Fruit fly (Drosophila melanogaster) whole organism, adult: ENCODE data around the gene CG6041.

Experiments
- CG11617 ChIP-seq: fragments of 200-800 bp; sonication (Bioruptor generic); optimal IDR thresholded peaks from 2 replicates; lab custom pipeline; 2017; ENCODE audit warnings: mild to moderate bottlenecking, missing biosample characterization, missing genetic modification reagents, missing genetic modification characterization
- CG12768 ChIP-seq: fragments of 200-800 bp; sonication (Bioruptor generic); optimal IDR thresholded peaks from 2 replicates; lab custom pipeline; 2017; ENCODE audit warnings: missing biosample characterization, missing genetic modification characterization, mild to moderate bottlenecking, moderate library complexity, missing genetic modification reagents
- CG14711 ChIP-seq: fragments of 200-800 bp; sonication (Bioruptor generic); optimal IDR thresholded peaks from 2 replicates; lab custom pipeline; 2018; ENCODE audit warnings: missing biosample characterization, mild to moderate bottlenecking, missing genetic modification characterization, moderate library complexity
- CG1620 ChIP-seq: fragments of 200-800 bp; sonication (Bioruptor generic); optimal IDR thresholded peaks from 2 replicates; lab custom pipeline; 2016; ENCODE audit warnings: missing biosample characterization, missing genetic modification characterization
- CG33017 ChIP-seq: fragments of 200-800 bp; sonication (Bioruptor generic); optimal IDR thresholded peaks from 2 replicates; lab custom pipeline; 2018; ENCODE audit warnings: missing biosample characterization, mild to moderate bottlenecking, missing genetic modification characterization, moderate library complexity
- CG5204 ChIP-seq: fragments of 200-800 bp; sonication (Bioruptor generic); optimal IDR thresholded peaks from 2 replicates; lab custom pipeline; 2016; ENCODE audit warnings: missing biosample characterization, missing genetic modification characterization
- CG7045 ChIP-seq: fragments of 200-800 bp; sonication (Bioruptor generic); optimal IDR thresholded peaks from 2 replicates; lab custom pipeline; 2017; ENCODE audit warnings: missing biosample characterization, mild to moderate bottlenecking, missing genetic modification characterization
- CG7101 ChIP-seq: fragments of 200-800 bp; sonication (Bioruptor generic); optimal IDR thresholded peaks from 2 replicates; lab custom pipeline; 2018; ENCODE audit warnings: missing biosample characterization, mild to moderate bottlenecking, missing genetic modification characterization, moderate library complexity
- Clk ChIP-seq: fragments of 200-800 bp; sonication (Bioruptor generic); optimal IDR thresholded peaks from 2 replicates; lab custom pipeline; 2017; ENCODE audit warnings: missing biosample characterization, missing genetic modification characterization
- Crg-1 ChIP-seq: fragments of 200-800 bp; sonication (Bioruptor generic); optimal IDR thresholded peaks from 2 replicates; lab custom pipeline; 2016; ENCODE audit warnings: missing biosample characterization, missing genetic modification characterization
- Hr96 ChIP-seq: fragments of 200-800 bp; sonication (Bioruptor generic); optimal IDR thresholded peaks from 2 replicates; lab custom pipeline; 2016; ENCODE audit warnings: missing biosample characterization, missing genetic modification characterization
- Mnt ChIP-seq: fragments of 200-800 bp; sonication (Bioruptor generic); optimal IDR thresholded peaks from 2 replicates; lab custom pipeline; 2016; ENCODE audit warnings: missing biosample characterization, mild to moderate bottlenecking, missing genetic modification characterization
- bab1 ChIP-seq: fragments of 200-800 bp; sonication (Bioruptor generic); optimal IDR thresholded peaks from 3 replicates; lab custom pipeline; 2019; ENCODE audit warnings: missing biosample characterization, mild to moderate bottlenecking, missing genetic modification characterization, moderate library complexity
- cic ChIP-seq: fragments of 200-800 bp; sonication (Bioruptor generic); optimal IDR thresholded peaks from 2 replicates; lab custom pipeline; 2017; ENCODE audit warnings: missing biosample characterization, mild to moderate bottlenecking, missing genetic modification characterization, moderate library complexity
- cnc ChIP-seq, 2 experiments: fragments of >200 bp; optimal IDR thresholded peaks; 2 replicates each; lab custom pipeline; 2017
- kay ChIP-seq: fragments of 200-800 bp; sonication (Bioruptor generic); peaks from one replicate; lab custom pipeline; 2016; ENCODE audit warnings: missing biosample characterization, missing genetic modification characterization, borderline replicate concordance
- ovo ChIP-seq: fragments of 200-800 bp; sonication (Bioruptor generic); optimal IDR thresholded peaks from 2 replicates; lab custom pipeline; 2016; ENCODE audit warnings: missing biosample characterization, missing genetic modification characterization
- pad ChIP-seq: fragments of 200-800 bp; sonication (Bioruptor generic); optimal IDR thresholded peaks from 3 replicates; lab custom pipeline; 2017; ENCODE audit warnings: missing biosample characterization, missing genetic modification characterization, mild to moderate bottlenecking, moderate library complexity, missing genetic modification reagents
- tj ChIP-seq: fragments of 200-800 bp; sonication (Bioruptor generic); optimal IDR thresholded peaks from 3 replicates; lab custom pipeline; 2017; ENCODE audit warnings: missing biosample characterization, mild to moderate bottlenecking, missing genetic modification characterization, moderate library complexity
- toe ChIP-seq: fragments of 200-800 bp; sonication (Bioruptor generic); optimal IDR thresholded peaks from 2 replicates; lab custom pipeline; 2016; ENCODE audit warnings: missing biosample characterization, missing genetic modification characterization

The CG6041 gene

dm6 chrX:5970666-5971057, 22.7 kb downstream of the CG6041 start:
- TF ChIP-seq CG12768 (GFP tag; lab: Kevin White, UChicago): no peak
- no peak for TF ChIP-seq Hr96 (GFP tag; lab: Kevin White, UChicago)
- TF ChIP-seq CG1620 (GFP tag; lab: Kevin White, UChicago): no peak

- TF ChIP-seq toe (no peak), Hr96 (GFP tag; lab: Kevin White, UChicago) (no peak), CG7045 (GFP tag; lab: Kevin White, UChicago) (no peak), CG7101 (tag; lab: Kevin White, UChicago) (no peak), bab1 (no peak), CG12768 (GFP tag; lab: Kevin White, UChicago) (no peak), Crg-1 (GFP tag; lab: Kevin White, UChicago) (no peak), cic (GFP tag; lab: Kevin White, UChicago) (no peak), Mnt (no peak), pad (GFP tag; lab: Kevin White, UChicago) (no peak), cnc (optimal IDR thresholded peaks at IDR 0.05; lab: Kevin White, UChicago) (no peak), tj (GFP tag; lab: Kevin White, UChicago) (no peak), CG11617 (no peak), CG5204 (no peak), CG14711 (tag; lab: Kevin White, UChicago) (no peak), ovo (GFP tag; lab: Kevin White, UChicago) (no peak), Clk (GFP tag; lab: Kevin White, UChicago) (no peak), CG33017 (tag; lab: Kevin White, UChicago) (no peak)
These were observed 24.1 kb downstream of the CG6041 start for dm6 chrX:5972030-5972429.

dm6 chrX:5973389-5974025, 25.5 kb downstream of the CG6041 start:
- TF ChIP-seq CG1620 (GFP tag; lab: Kevin White, UChicago) (no peak), cnc (optimal IDR thresholded peaks at IDR 0.05; lab: Kevin White, UChicago) (no peak), bab1 (no peak), CG14711 (tag; lab: Kevin White, UChicago) (no peak), CG33017 (tag; lab: Kevin White, UChicago) (no peak), Clk (GFP tag; lab: Kevin White, UChicago) (no peak), CG7101 (tag; lab: Kevin White, UChicago) (no peak), tj (GFP tag; lab: Kevin White, UChicago) (no peak), pad (GFP tag; lab: Kevin White, UChicago) (no peak), Crg-1 (GFP tag; lab: Kevin White, UChicago) (no peak), CG7045 (GFP tag; lab: Kevin White, UChicago) (no peak), cic (GFP tag; lab: Kevin White, UChicago) (no peak), CG12768 (GFP tag; lab: Kevin White, UChicago) (no peak), CG11617 (no peak), ovo (GFP tag; lab: Kevin White, UChicago) (no peak), kay (GFP tag; lab: Kevin White, UChicago) (no peak), Mnt (no peak), toe (no peak), Hr96 (GFP tag; lab: Kevin White, UChicago) (no peak)

DNA sequence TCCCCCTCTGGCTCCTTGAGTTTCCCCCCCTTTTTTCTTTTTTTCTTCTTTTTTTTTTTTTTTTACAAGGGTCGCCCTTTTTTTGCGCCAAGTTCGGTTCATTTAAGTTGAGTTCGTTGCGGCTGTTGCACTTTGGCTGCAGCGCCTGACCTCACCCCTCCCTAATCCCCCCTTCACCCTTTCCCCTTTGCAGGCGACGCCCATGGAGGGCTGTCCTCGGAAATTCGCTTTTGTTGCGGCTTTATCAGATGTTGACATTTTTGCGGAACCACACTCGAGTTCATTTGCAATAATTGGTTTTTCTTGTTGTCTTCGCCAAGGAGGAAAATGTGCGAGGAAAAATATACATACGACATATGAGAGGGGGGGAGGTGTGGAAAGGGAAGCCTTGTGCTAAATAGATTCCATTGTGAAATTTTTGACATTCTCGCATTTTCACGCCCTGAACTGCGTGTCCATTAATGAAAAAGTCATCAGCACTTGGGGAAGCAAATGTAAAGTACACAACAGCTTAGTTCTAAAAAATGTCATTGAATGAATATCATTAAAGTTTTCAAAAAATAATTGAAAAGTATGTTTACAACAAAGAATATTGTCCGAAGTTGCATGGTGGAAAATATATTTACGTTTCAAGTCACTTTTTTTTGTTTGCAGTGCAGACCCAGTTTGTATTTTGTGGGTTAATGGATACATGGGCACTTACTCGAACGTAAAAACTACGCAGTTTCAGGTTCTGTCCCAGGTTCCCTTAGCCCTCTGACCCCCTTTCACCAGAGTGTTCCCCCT, 26.6 kb downstream of the CG6041 start:
- no peak for TF ChIP-seq cnc (optimal IDR thresholded peaks at IDR 0.05; lab: Kevin White, UChicago)
- TF ChIP-seq CG14711 (tag; lab: Kevin White, UChicago): no peak
- no peak for TF ChIP-seq cic (GFP tag; lab: Kevin White, UChicago)
- no peak for TF ChIP-seq CG1620 (GFP tag; lab: Kevin White, UChicago)

dm6 chrX:5977113-5977512, 29.2 kb downstream of the CG6041 start:
- no peak for TF ChIP-seq Hr96 (GFP tag; lab: Kevin White, UChicago)
- TF ChIP-seq kay (GFP tag; lab: Kevin White, UChicago): peak; percentile 17

DNA sequence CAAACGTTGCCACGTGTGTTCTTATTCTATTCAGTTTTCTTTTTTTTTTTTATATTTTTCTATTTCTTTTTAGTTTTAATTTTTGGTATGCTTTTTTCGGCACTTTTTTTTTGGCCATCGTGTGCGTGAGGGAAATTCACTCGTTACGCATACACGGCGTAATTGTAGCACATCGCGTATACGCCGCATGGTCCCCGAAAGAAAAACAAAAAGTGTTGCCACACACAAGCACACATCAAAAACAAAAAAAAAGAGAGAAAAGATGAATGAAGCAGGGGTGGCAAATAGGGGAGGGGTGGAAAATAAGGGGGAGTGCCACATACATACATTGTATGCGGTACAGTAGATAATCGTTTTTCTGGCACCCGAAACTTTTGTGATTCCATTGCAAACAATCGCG, 29.8 kb downstream of the CG6041 start:
- TF ChIP-seq Clk (GFP tag; lab: Kevin White, UChicago) (no peak), Hr96 (GFP tag; lab: Kevin White, UChicago) (no peak), kay (GFP tag; lab: Kevin White, UChicago) (no peak), Mnt (no peak), CG7101 (tag; lab: Kevin White, UChicago) (no peak), ovo (GFP tag; lab: Kevin White, UChicago) (no peak), toe (no peak), CG11617 (no peak), Crg-1 (GFP tag; lab: Kevin White, UChicago) (no peak), CG12768 (GFP tag; lab: Kevin White, UChicago) (no peak), CG1620 (GFP tag; lab: Kevin White, UChicago) (no peak)
